Worm (Caenorhabditis elegans): ENCODE results near the gene K09E9.3.

ce11 chrX:15590347-15590928, 23.2 kb downstream of the K09E9.3 start, which contains the start of gene gas-1:
- TF ChIP-seq F49E8.2 (tag; optimal IDR thresholded peaks at IDR 0.05; ENCODE audit: insufficient read depth) (no peak), sea-2 (GFP tag; IDR thresholded peaks at IDR 0.05) (no peak), tbp1 (GFP tag; optimal IDR thresholded peaks at IDR 0.05) (no peak), Y79H2A.3 (GFP tag; conservative IDR thresholded peaks at IDR 0.05) (no peak), pha-4 (tag; optimal IDR thresholded peaks at IDR 0.05) (no peak), bed-2 (GFP tag; IDR thresholded peaks at IDR 0.05) (no peak), efl-1 (GFP tag; optimal IDR thresholded peaks at IDR 0.05) (no peak), die-1 (tag; optimal IDR thresholded peaks at IDR 0.05) (no peak), attf-3 (GFP tag; conservative IDR thresholded peaks at IDR 0.05) (peak; percentile 88)
